Fruit fly (Drosophila melanogaster): ENCODE data around the gene Grip71.

The Grip71 gene

DNA sequence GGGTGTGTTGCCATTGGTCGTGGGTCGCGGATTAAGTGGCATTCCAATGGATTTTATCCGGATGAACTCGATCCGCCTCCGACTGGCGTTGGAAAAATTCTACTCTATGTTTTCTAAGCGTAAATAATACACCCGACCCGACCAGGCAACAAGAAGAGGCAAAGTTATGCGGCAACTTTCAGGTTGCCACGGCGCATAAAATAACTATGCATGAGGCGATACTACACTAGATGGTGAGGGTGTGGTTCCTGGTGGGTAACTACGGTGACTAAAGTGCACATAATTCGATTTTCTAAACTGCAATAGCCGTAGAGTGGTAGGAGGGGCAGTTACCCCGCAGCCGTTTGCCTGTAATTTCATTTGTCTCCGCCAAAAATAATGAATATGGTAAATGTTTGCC lies 37.5 kb upstream of the Grip71 start, which contains the start of gene CG43338:
Gene CG43338 (minus strand): TSS at position 101 of the 400 bp plus-strand sequence.
- no peak for TF ChIP-seq Vsx2 (GFP tag; optimal IDR thresholded peaks at IDR 0.05; ENCODE audit: partially characterized antibody)
- no peak for TF ChIP-seq dl (GFP tag; optimal IDR thresholded peaks at IDR 0.05; ENCODE audit: insufficient read depth in 1 of 2, partially characterized antibody in 2 of 2)
- no peak for TF ChIP-seq Rel (GFP tag; optimal IDR thresholded peaks at IDR 0.05)
- TF ChIP-seq Rel (tag; optimal IDR thresholded peaks at IDR 0.05), result no peak
- TF ChIP-seq h (GFP tag; optimal IDR thresholded peaks at IDR 0.05), result no peak
- TF ChIP-seq sage (GFP tag; optimal IDR thresholded peaks at IDR 0.05), result no peak
- no peak for TF ChIP-seq tai (GFP tag; optimal IDR thresholded peaks at IDR 0.05)
- no peak for TF ChIP-seq woc (GFP tag; optimal IDR thresholded peaks at IDR 0.05)
- no peak for TF ChIP-seq pan (optimal IDR thresholded peaks at IDR 0.05)
- TF ChIP-seq HLH106 (tag; optimal IDR thresholded peaks at IDR 0.05), result no peak
- TF ChIP-seq Abd-B (GFP tag; optimal IDR thresholded peaks at IDR 0.05), result no peak
- no peak for TF ChIP-seq sv (GFP tag; optimal IDR thresholded peaks at IDR 0.05)
- no peak for TF ChIP-seq Hr83 (GFP tag; optimal IDR thresholded peaks at IDR 0.05; ENCODE audit: poor library complexity, severe bottlenecking)
- no peak for TF ChIP-seq CrebA (GFP tag; optimal IDR thresholded peaks at IDR 0.05; ENCODE audit: borderline replicate concordance)
- TF ChIP-seq dmrt93B (GFP tag; optimal IDR thresholded peaks at IDR 0.05), result no peak
- no peak for TF ChIP-seq br (GFP tag; optimal IDR thresholded peaks at IDR 0.05)
- no peak for TF ChIP-seq CG9705 (GFP tag; optimal IDR thresholded peaks at IDR 0.05)

DNA sequence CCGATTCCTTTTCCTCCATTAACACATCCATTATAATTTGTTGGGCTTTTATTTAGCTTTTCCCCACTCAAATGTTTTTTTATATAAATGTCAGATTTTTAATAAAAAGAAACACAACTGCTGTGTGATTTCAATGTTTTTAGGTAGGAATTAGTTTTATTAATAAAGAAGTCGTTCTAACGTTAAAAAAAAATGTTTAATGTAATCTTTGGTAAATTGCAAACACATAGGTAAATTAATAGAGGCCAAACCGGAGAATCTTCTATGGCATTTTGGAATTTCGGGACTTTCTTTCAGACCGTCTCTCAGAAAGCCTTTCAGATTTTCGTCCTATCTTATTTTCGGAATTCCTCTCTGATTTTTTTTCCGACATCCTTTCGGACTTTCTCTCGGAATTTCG lies 35.5 kb upstream of the Grip71 start, which contains the start of gene CG43339:
Gene CG43339 (minus strand): TSS at position 101 of the 400 bp plus-strand sequence.
- TF ChIP-seq CG9705 (GFP tag; optimal IDR thresholded peaks at IDR 0.05) (no peak), Dfd (GFP tag; optimal IDR thresholded peaks at IDR 0.05) (no peak), Sp1 (GFP tag; optimal IDR thresholded peaks at IDR 0.05) (no peak), Dif (GFP tag; optimal IDR thresholded peaks at IDR 0.05; ENCODE audit: partially characterized antibody) (no peak), psq (GFP tag; optimal IDR thresholded peaks at IDR 0.05) (no peak), GATAd (GFP tag; optimal IDR thresholded peaks at IDR 0.05) (no peak), fru (GFP tag; optimal IDR thresholded peaks at IDR 0.05) (no peak), rgr (GFP tag; optimal IDR thresholded peaks at IDR 0.05) (no peak), Hr78 (GFP tag; optimal IDR thresholded peaks at IDR 0.05) (no peak), pan (optimal IDR thresholded peaks at IDR 0.05) (no peak), Jra (GFP tag; optimal IDR thresholded peaks at IDR 0.05) (no peak), HLH106 (tag; optimal IDR thresholded peaks at IDR 0.05) (no peak), woc (GFP tag; optimal IDR thresholded peaks at IDR 0.05) (no peak), usp (GFP tag; optimal IDR thresholded peaks at IDR 0.05) (no peak), OdsH (GFP tag; optimal IDR thresholded peaks at IDR 0.05) (no peak), h (GFP tag; optimal IDR thresholded peaks at IDR 0.05) (no peak), sv (GFP tag; optimal IDR thresholded peaks at IDR 0.05) (no peak), dsf (GFP tag; optimal IDR thresholded peaks at IDR 0.05; ENCODE audit: borderline replicate concordance) (no peak), brk (GFP tag; optimal IDR thresholded peaks at IDR 0.05) (no peak), sage (GFP tag; optimal IDR thresholded peaks at IDR 0.05) (no peak)

DNA sequence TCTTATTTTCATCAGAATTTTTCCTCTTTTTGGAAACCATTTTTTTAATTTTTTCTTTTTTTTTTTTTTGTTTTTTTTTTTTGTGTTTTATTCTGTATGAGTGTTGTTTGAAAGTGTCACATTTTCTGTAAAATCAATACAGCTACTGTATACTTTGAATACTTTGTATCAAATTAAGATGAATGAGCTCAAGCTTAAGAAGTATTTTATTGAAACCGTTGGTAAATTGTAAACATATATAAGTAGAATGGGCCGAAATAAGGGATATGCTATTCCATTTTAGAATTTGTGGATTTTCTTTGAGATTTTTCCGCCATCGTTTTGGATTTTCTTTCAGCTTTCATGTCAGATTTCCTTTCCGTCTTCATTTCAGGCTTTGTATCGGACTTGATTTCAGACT lies 33.7 kb upstream of the Grip71 start, which contains the start of gene Mst36Fb:
Gene Mst36Fb (minus strand): TSS at position 101 of the 400 bp plus-strand sequence.
- TF ChIP-seq dl (GFP tag; optimal IDR thresholded peaks at IDR 0.05; ENCODE audit: insufficient read depth in 1 of 2, partially characterized antibody in 2 of 2) (no peak), Hr83 (GFP tag; optimal IDR thresholded peaks at IDR 0.05; ENCODE audit: poor library complexity, severe bottlenecking) (no peak), CrebA (GFP tag; optimal IDR thresholded peaks at IDR 0.05; ENCODE audit: borderline replicate concordance) (no peak), woc (GFP tag; optimal IDR thresholded peaks at IDR 0.05) (no peak), Abd-B (GFP tag; optimal IDR thresholded peaks at IDR 0.05) (no peak), jim (GFP tag; optimal IDR thresholded peaks at IDR 0.05) (no peak), tai (GFP tag; optimal IDR thresholded peaks at IDR 0.05) (no peak), sv (GFP tag; optimal IDR thresholded peaks at IDR 0.05) (no peak), GATAd (GFP tag; optimal IDR thresholded peaks at IDR 0.05) (no peak), Dfd (GFP tag; optimal IDR thresholded peaks at IDR 0.05) (no peak), brk (GFP tag; optimal IDR thresholded peaks at IDR 0.05) (no peak), lola (GFP tag; optimal IDR thresholded peaks at IDR 0.05) (no peak), ey (GFP tag; optimal IDR thresholded peaks at IDR 0.05) (no peak), Vsx2 (GFP tag; optimal IDR thresholded peaks at IDR 0.05; ENCODE audit: partially characterized antibody) (no peak), foxo (GFP tag; optimal IDR thresholded peaks at IDR 0.05) (no peak), Sp1 (GFP tag; optimal IDR thresholded peaks at IDR 0.05) (no peak), pan (optimal IDR thresholded peaks at IDR 0.05) (no peak), CG9705 (GFP tag; optimal IDR thresholded peaks at IDR 0.05) (no peak)

Measured in whole organism, wandering third instar larva.